Fruit fly (Drosophila melanogaster) whole organism, embryonic: Measurements from ENCODE around the gene Pbp45.

Source experiments
- Ada2b ChIP-seq: fragments of 200-800 bp; sonication (Bioruptor generic); IDR thresholded peaks from 2 replicates; pipeline ENCODE4 v1.3.6; 2022; ENCODE audit warnings: missing biosample characterization, missing genetic modification characterization
- CG10147 ChIP-seq: fragments of 200-800 bp; sonication (Bioruptor generic); optimal IDR thresholded peaks from 2 replicates; lab custom pipeline; 2019; ENCODE audit warnings: missing biosample characterization, mild to moderate bottlenecking, missing genetic modification characterization, moderate library complexity
- CG10565 ChIP-seq: fragments of 200-800 bp; sonication (Bioruptor generic); optimal IDR thresholded peaks from 3 replicates; lab custom pipeline; 2016; ENCODE audit warnings: missing biosample characterization, mild to moderate bottlenecking, missing genetic modification characterization
- CG10959 ChIP-seq: fragments of 200-800 bp; sonication (Bioruptor generic); IDR thresholded peaks from 2 replicates; pipeline ENCODE4 v1.3.6; 2022; ENCODE audit warnings: missing biosample characterization, missing genetic modification characterization
- CG11085 ChIP-seq: fragments of 200-800 bp; sonication (Bioruptor generic); IDR thresholded peaks from 2 replicates; pipeline ENCODE4 v1.3.6; 2022; ENCODE audit warnings: missing biosample characterization, missing genetic modification characterization
- CG11456 ChIP-seq: fragments of 200-800 bp; sonication (Bioruptor generic); IDR thresholded peaks from 3 replicates; pipeline ENCODE4 v1.3.6; 2022; ENCODE audit warnings: missing biosample characterization, missing genetic modification characterization
- CG13296 ChIP-seq: fragments of 200-800 bp; sonication (Bioruptor generic); optimal IDR thresholded peaks from 3 replicates; lab custom pipeline; 2018; ENCODE audit warnings: missing biosample characterization, mild to moderate bottlenecking, missing genetic modification characterization
- CG14050 ChIP-seq: fragments of 200-800 bp; sonication (Bioruptor generic); IDR thresholded peaks from 3 replicates; pipeline ENCODE4 v1.3.6; 2022; ENCODE audit warnings: missing biosample characterization, missing genetic modification characterization
- CG17186 ChIP-seq: fragments of 200-800 bp; sonication (Bioruptor generic); optimal IDR thresholded peaks from 3 replicates; lab custom pipeline; 2017; ENCODE audit warnings: missing biosample characterization, missing genetic modification reagents, missing genetic modification characterization
- CG18599 ChIP-seq: fragments of 200-800 bp; sonication (Bioruptor generic); optimal IDR thresholded peaks from 3 replicates; lab custom pipeline; 2017; ENCODE audit warnings: missing biosample characterization, missing genetic modification characterization, mild to moderate bottlenecking, moderate library complexity, missing genetic modification reagents
- CG3281 ChIP-seq: fragments of 200-800 bp; sonication (Bioruptor generic); optimal IDR thresholded peaks from 3 replicates; lab custom pipeline; 2017; ENCODE audit warnings: missing biosample characterization, mild to moderate bottlenecking, missing genetic modification characterization
- CG33213 ChIP-seq: fragments of 200-800 bp; sonication (Bioruptor generic); optimal IDR thresholded peaks from 3 replicates; lab custom pipeline; 2016; ENCODE audit warnings: missing biosample characterization, missing genetic modification characterization
- CG34224 ChIP-seq: fragments of 200-800 bp; sonication (Bioruptor generic); IDR thresholded peaks from 3 replicates; pipeline ENCODE4 v1.3.6; 2022; ENCODE audit warnings: missing biosample characterization, missing genetic modification characterization; ENCODE audit not compliant: partially characterized antibody
- CG4617 ChIP-seq: fragments of 200-800 bp; sonication (Bioruptor generic); optimal IDR thresholded peaks from 3 replicates; lab custom pipeline; 2016; ENCODE audit warnings: missing biosample characterization, missing genetic modification characterization, borderline replicate concordance
- CG7556 ChIP-seq: fragments of 200-800 bp; sonication (Bioruptor generic); optimal IDR thresholded peaks from 2 replicates; lab custom pipeline; 2017; ENCODE audit warnings: missing biosample characterization, mild to moderate bottlenecking, missing genetic modification characterization
- CG7786 ChIP-seq: fragments of 200-800 bp; sonication (Bioruptor generic); optimal IDR thresholded peaks from 2 replicates; lab custom pipeline; 2016; ENCODE audit warnings: missing biosample characterization, missing genetic modification characterization
- CG8290 ChIP-seq, 3 experiments: fragments of 200-800 bp; sonication (Bioruptor generic); optimal IDR thresholded peaks; 2 replicates each; lab custom pipeline; 2016 to 2019; ENCODE audit warnings: missing biosample characterization in 3 of 3, missing genetic modification characterization in 3 of 3, mild to moderate bottlenecking in 2 of 3, moderate library complexity in 1 of 3
- CG8388 ChIP-seq: fragments of 200-800 bp; sonication (Bioruptor generic); optimal IDR thresholded peaks from 2 replicates; lab custom pipeline; 2019; ENCODE audit warnings: missing biosample characterization, mild to moderate bottlenecking, missing genetic modification characterization, moderate library complexity
- CG8478 ChIP-seq: fragments of >200 bp; optimal IDR thresholded peaks from 2 replicates; lab custom pipeline; 2018
- CG8765 ChIP-seq: fragments of 200-800 bp; sonication (Bioruptor generic); IDR thresholded peaks from 2 replicates; pipeline ENCODE4 v1.3.6; 2022; ENCODE audit warnings: missing biosample characterization, missing genetic modification characterization
- CG9437 ChIP-seq: fragments of 200-800 bp; sonication (Bioruptor generic); optimal IDR thresholded peaks from 2 replicates; lab custom pipeline; 2018; ENCODE audit warnings: missing biosample characterization, mild to moderate bottlenecking, missing genetic modification characterization
- CHES-1-like ChIP-seq: fragments of 200-800 bp; sonication (Bioruptor generic); optimal IDR thresholded peaks from 2 replicates; lab custom pipeline; 2016; ENCODE audit warnings: missing biosample characterization, missing genetic modification characterization
- CkIIα-i1 ChIP-seq: fragments of 200-800 bp; sonication (Bioruptor generic); IDR thresholded peaks from 2 replicates; pipeline ENCODE4 v1.3.6; 2022; ENCODE audit warnings: missing biosample characterization, missing genetic modification characterization
- D19A ChIP-seq: fragments of 200-800 bp; optimal IDR thresholded peaks from 3 replicates; lab custom pipeline; 2019; ENCODE audit warnings: missing biosample characterization, mild to moderate bottlenecking, missing genetic modification characterization, moderate library complexity
- Dad ChIP-seq: fragments of 200-800 bp; sonication (Bioruptor generic); optimal IDR thresholded peaks from 3 replicates; lab custom pipeline; 2016; ENCODE audit warnings: missing biosample characterization, missing genetic modification characterization
- H15 ChIP-seq: fragments of 200-800 bp; sonication (Bioruptor generic); IDR thresholded peaks from 3 replicates; pipeline ENCODE4 v1.3.6; 2022; ENCODE audit warnings: missing biosample characterization, missing genetic modification characterization
- HLH4C ChIP-seq: fragments of 200-800 bp; sonication (Bioruptor generic); IDR thresholded peaks from 3 replicates; pipeline ENCODE4 v1.3.6; 2022; ENCODE audit warnings: missing biosample characterization, missing genetic modification characterization; ENCODE audit not compliant: partially characterized antibody
- HLH54F ChIP-seq: fragments of 200-800 bp; sonication (Bioruptor generic); optimal IDR thresholded peaks from 3 replicates; lab custom pipeline; 2016; ENCODE audit warnings: missing biosample characterization, missing genetic modification characterization
- Hr3 ChIP-seq: fragments of 200-800 bp; sonication (Bioruptor generic); optimal IDR thresholded peaks from 3 replicates; lab custom pipeline; 2016; ENCODE audit warnings: missing biosample characterization, missing genetic modification characterization
- Hr51 ChIP-seq, 2 experiments: fragments of 200-800 bp; sonication (Bioruptor generic); optimal IDR thresholded peaks; 2 replicates in 1 of 2; 3 replicates in 1 of 2; lab custom pipeline; 2016 to 2018; ENCODE audit warnings: missing biosample characterization in 2 of 2, missing genetic modification characterization in 2 of 2, mild to moderate bottlenecking in 1 of 2, moderate library complexity in 1 of 2
- MESR4 ChIP-seq: fragments of 200-800 bp; sonication (Bioruptor generic); optimal IDR thresholded peaks from 2 replicates; lab custom pipeline; 2018; ENCODE audit warnings: missing biosample characterization, mild to moderate bottlenecking, missing genetic modification characterization, moderate library complexity
- NC2β ChIP-seq: fragments of 200-800 bp; sonication (Bioruptor generic); optimal IDR thresholded peaks from 2 replicates; lab custom pipeline; 2016; ENCODE audit warnings: missing biosample characterization, missing genetic modification characterization
- Vsx1 ChIP-seq: fragments of 200-800 bp; sonication (Bioruptor generic); optimal IDR thresholded peaks from 2 replicates; lab custom pipeline; 2017; ENCODE audit warnings: missing biosample characterization, mild to moderate bottlenecking, missing genetic modification characterization, missing genetic modification reagents
- abd-A ChIP-seq: fragments of 200-800 bp; sonication (Bioruptor generic); optimal IDR thresholded peaks from 3 replicates; lab custom pipeline; 2019; ENCODE audit warnings: missing biosample characterization, mild to moderate bottlenecking, missing genetic modification characterization, moderate library complexity
- bigmax ChIP-seq: fragments of 200-800 bp; sonication (Bioruptor generic); optimal IDR thresholded peaks from 2 replicates; lab custom pipeline; 2018; ENCODE audit warnings: missing biosample characterization, mild to moderate bottlenecking, missing genetic modification characterization
- br ChIP-seq: fragments of >200 bp; optimal IDR thresholded peaks from 2 replicates; lab custom pipeline; 2017
- cas ChIP-seq: fragments of 200-800 bp; sonication (Bioruptor generic); IDR thresholded peaks from 2 replicates; pipeline ENCODE4 v1.3.6; 2022; ENCODE audit warnings: missing biosample characterization, missing genetic modification characterization
- crc ChIP-seq: fragments of 200-800 bp; sonication (Bioruptor generic); optimal IDR thresholded peaks from 2 replicates; lab custom pipeline; 2016; ENCODE audit warnings: missing biosample characterization, missing genetic modification characterization
- emc ChIP-seq: fragments of 200-800 bp; sonication (Bioruptor generic); optimal IDR thresholded peaks from 2 replicates; lab custom pipeline; 2016; ENCODE audit warnings: missing biosample characterization, missing genetic modification characterization
- fd96Cb ChIP-seq: fragments of 200-800 bp; sonication (Bioruptor generic); optimal IDR thresholded peaks from 2 replicates; lab custom pipeline; 2018; ENCODE audit warnings: missing biosample characterization, mild to moderate bottlenecking, missing genetic modification characterization, moderate library complexity
- gem ChIP-seq: fragments of 200-800 bp; sonication (Bioruptor generic); optimal IDR thresholded peaks from 2 replicates; lab custom pipeline; 2019; ENCODE audit warnings: missing biosample characterization, mild to moderate bottlenecking, missing genetic modification characterization, moderate library complexity
- hbn ChIP-seq: fragments of 200-800 bp; sonication (Bioruptor generic); IDR thresholded peaks from 2 replicates; pipeline ENCODE4 v1.3.6; 2022; ENCODE audit warnings: missing biosample characterization, missing genetic modification characterization; ENCODE audit not compliant: partially characterized antibody
- hkb ChIP-seq, 2 experiments: fragments of 200-800 bp in 1 of 2; fragments of >200 bp in 1 of 2; sonication (Bioruptor generic) in 1 of 2; IDR thresholded peaks in 1 of 2; optimal IDR thresholded peaks in 1 of 2; 2 replicates each; pipeline versions ENCODE4 v1.3.6 to Lab custom; 2017 to 2022; ENCODE audit warnings: missing biosample characterization in 1 of 2, missing genetic modification characterization in 1 of 2
- luna ChIP-seq: fragments of 200-800 bp; sonication (Bioruptor generic); optimal IDR thresholded peaks from 2 replicates; lab custom pipeline; 2016; ENCODE audit warnings: missing biosample characterization, missing genetic modification characterization
- mam ChIP-seq: fragments of 200-800 bp; sonication (Bioruptor generic); optimal IDR thresholded peaks from 3 replicates; lab custom pipeline; 2016; ENCODE audit warnings: missing biosample characterization, missing genetic modification characterization
- run ChIP-seq: fragments of 200-800 bp; sonication (Bioruptor generic); optimal IDR thresholded peaks from 3 replicates; lab custom pipeline; 2018; ENCODE audit warnings: missing biosample characterization, mild to moderate bottlenecking, missing genetic modification characterization
- so ChIP-seq: fragments of 200-800 bp; sonication (Bioruptor generic); IDR thresholded peaks from 3 replicates; pipeline ENCODE4 v1.3.6; 2022; ENCODE audit warnings: missing biosample characterization, missing genetic modification characterization
- tup ChIP-seq: fragments of 200-800 bp; sonication (Bioruptor generic); optimal IDR thresholded peaks from 2 replicates; lab custom pipeline; 2016; ENCODE audit warnings: missing biosample characterization, mild to moderate bottlenecking, missing genetic modification characterization, moderate library complexity

Gene Pbp45

dm6 chr3R:15803502-15804461 is 35.5 kb downstream of the Pbp45 start, which contains the start of gene alpha-Man-IIb (continued):
- TF ChIP-seq hbn, result peak; percentile 84
- TF ChIP-seq CG14050 (GFP tag; lab: Robert Waterston, UW), result no peak
- TF ChIP-seq Hr51 (GFP tag; optimal IDR thresholded peaks at IDR 0.05; lab: Kevin White, UChicago), result peak in 1 of 2 experiments; percentile 52
- no peak for TF ChIP-seq CG10565 (GFP tag; lab: Kevin White, UChicago)
- TF ChIP-seq abd-A (tag; lab: Kevin White, UChicago), result peak; percentile 80
- no peak for TF ChIP-seq CG18599 (GFP tag; lab: Kevin White, UChicago)
- TF ChIP-seq CG13296 (GFP tag; lab: Kevin White, UChicago), result no peak
- no peak for TF ChIP-seq NC2β
- no peak for TF ChIP-seq CG11085 (GFP tag; lab: Robert Waterston, UW)
- TF ChIP-seq fd96Cb (tag; lab: Kevin White, UChicago), result no peak
- TF ChIP-seq CG11456, result peak; percentile 23; the same call in 1 of the 3 replicates
- peak; percentile 92 for TF ChIP-seq CG34224 (GFP tag; lab: Robert Waterston, UW)
- TF ChIP-seq CG9437 (GFP tag; lab: Kevin White, UChicago), result no peak
- no peak for TF ChIP-seq H15
- no peak for TF ChIP-seq D19A (tag; lab: Kevin White, UChicago)
- no peak for TF ChIP-seq Hr3 (GFP tag; lab: Kevin White, UChicago)
- no peak for TF ChIP-seq CG8290 (GFP tag; optimal IDR thresholded peaks at IDR 0.05; lab: Kevin White, UChicago)
- TF ChIP-seq CG8290 (tag; optimal IDR thresholded peaks at IDR 0.05; lab: Kevin White, UChicago), result no peak
- TF ChIP-seq CG8478 (lab: Kevin White, UChicago), result no peak
- no peak for TF ChIP-seq CG10959 (GFP tag; lab: Robert Waterston, UW)
- no peak for TF ChIP-seq CG8388 (GFP tag; lab: Kevin White, UChicago)
- TF ChIP-seq Vsx1 (GFP tag; lab: Kevin White, UChicago), result no peak
- peak; percentile 6 for TF ChIP-seq CG17186 (GFP tag; lab: Kevin White, UChicago)
- TF ChIP-seq CG8765 (GFP tag; lab: Robert Waterston, UW), result no peak
- TF ChIP-seq luna, result no peak
- TF ChIP-seq mam, result peak; percentile 9
- TF ChIP-seq CkIIα-i1 (GFP tag; lab: Robert Waterston, UW), result no peak
- peak; percentile 15 for TF ChIP-seq tup
- no peak for TF ChIP-seq CG10147 (GFP tag; lab: Kevin White, UChicago)
- TF ChIP-seq br (lab: Kevin White, UChicago), result no peak
- no peak for TF ChIP-seq so (GFP tag; lab: Robert Waterston, UW)
- no peak for TF ChIP-seq HLH54F
- TF ChIP-seq HLH4C (GFP tag; lab: Robert Waterston, UW), result peak; percentile 68
- no peak for TF ChIP-seq hkb (optimal IDR thresholded peaks at IDR 0.05; lab: Kevin White, UChicago)
- TF ChIP-seq hkb (GFP tag; IDR thresholded peaks at IDR 0.05; lab: Robert Waterston, UW), result no peak
- TF ChIP-seq CG7556 (GFP tag; lab: Kevin White, UChicago), result peak; percentile 7
- no peak for TF ChIP-seq emc (GFP tag; lab: Kevin White, UChicago)
- TF ChIP-seq Dad (GFP tag; lab: Kevin White, UChicago), result no peak
- TF ChIP-seq CHES-1-like (GFP tag; lab: Kevin White, UChicago), result peak; percentile 19
- peak; percentile 27 for TF ChIP-seq MESR4 (GFP tag; lab: Kevin White, UChicago)
- no peak for TF ChIP-seq gem (tag; lab: Kevin White, UChicago)
- no peak for TF ChIP-seq run (tag; lab: Kevin White, UChicago)
- peak; percentile 1 for TF ChIP-seq CG3281 (GFP tag; lab: Kevin White, UChicago)
- no peak for TF ChIP-seq crc (GFP tag; lab: Kevin White, UChicago)
- no peak for TF ChIP-seq Ada2b
- peak; percentile 42 for TF ChIP-seq CG33213 (GFP tag; lab: Kevin White, UChicago)
- TF ChIP-seq CG4617 (GFP tag; lab: Kevin White, UChicago), result peak; percentile 28
- no peak for TF ChIP-seq cas
- TF ChIP-seq bigmax (GFP tag; lab: Kevin White, UChicago), result peak; percentile 28
- no peak for TF ChIP-seq CG7786
